Worm (Caenorhabditis elegans): ENCODE measurements around the gene T26E4.10.

The T26E4.10 gene

DNA sequence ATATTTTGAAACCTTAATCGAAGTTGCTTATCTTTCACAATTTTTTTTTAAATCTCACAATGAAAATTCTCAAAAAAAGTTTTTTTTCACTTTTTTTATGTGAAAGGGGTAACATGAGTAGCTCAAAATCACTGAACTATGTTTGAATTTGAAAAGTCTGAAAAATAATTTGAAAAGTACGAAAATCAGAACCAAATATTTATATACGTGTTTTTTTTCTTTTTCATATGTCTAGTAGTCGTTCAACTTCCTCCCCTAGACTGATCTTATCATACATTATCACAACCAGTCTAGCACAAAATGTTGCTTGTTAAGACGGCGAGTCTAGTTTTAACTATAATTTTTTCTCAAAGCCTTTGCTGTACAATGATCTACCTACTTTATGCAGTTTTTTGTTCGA lies 23.4 kb upstream of the T26E4.10 start, which contains the start of gene srbc-49:
TSS of gene srbc-49 (plus strand) at position 301 of the 400 bp plus-strand sequence.
- TF ChIP-seq elt-1 (tag; optimal IDR thresholded peaks at IDR 0.05) (no peak), elt-3 (tag; optimal IDR thresholded peaks at IDR 0.05) (no peak), nhr-129 (tag; optimal IDR thresholded peaks at IDR 0.05) (no peak), mdl-1 (tag; optimal IDR thresholded peaks at IDR 0.05) (no peak), unc-39 (tag; optimal IDR thresholded peaks at IDR 0.05) (no peak), aly-2 (tag; optimal IDR thresholded peaks at IDR 0.05) (no peak), nhr-25 (tag; optimal IDR thresholded peaks at IDR 0.05) (no peak), lin-11 (tag; optimal IDR thresholded peaks at IDR 0.05) (no peak), fos-1 (tag; optimal IDR thresholded peaks at IDR 0.05) (no peak), ztf-4 (tag; optimal IDR thresholded peaks at IDR 0.05) (no peak), gmeb-1 (tag; optimal IDR thresholded peaks at IDR 0.05) (no peak), nhr-6 (tag; optimal IDR thresholded peaks at IDR 0.05) (no peak), nhr-12 (tag; optimal IDR thresholded peaks at IDR 0.05) (no peak), peb-1 (tag; optimal IDR thresholded peaks at IDR 0.05) (no peak), sma-3 (GFP tag; optimal IDR thresholded peaks at IDR 0.05) (no peak), nhr-21 (tag; optimal IDR thresholded peaks at IDR 0.05) (no peak), ztf-11 (tag; optimal IDR thresholded peaks at IDR 0.05) (no peak), mbf-1 (tag; optimal IDR thresholded peaks at IDR 0.05) (no peak), egl-27 (tag; optimal IDR thresholded peaks at IDR 0.05) (no peak)

DNA sequence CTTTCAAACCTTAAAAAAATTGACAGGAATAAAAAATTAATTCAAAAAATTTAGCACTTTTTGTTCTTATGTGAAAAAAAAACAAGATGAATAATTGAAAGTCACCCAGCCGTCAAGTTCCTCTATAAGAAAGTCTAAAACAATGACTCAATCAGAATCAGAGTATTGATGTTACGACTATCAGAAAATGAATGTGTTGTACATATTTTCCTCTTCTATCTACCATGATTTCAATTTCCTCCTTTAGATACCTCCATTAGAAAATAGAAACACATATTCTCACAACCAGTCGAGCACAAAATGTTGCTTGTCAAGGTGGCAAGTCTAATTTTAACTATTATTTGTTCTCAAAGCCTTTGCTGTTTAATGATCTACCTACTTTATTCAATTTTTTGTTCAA lies 22.0 kb upstream of the T26E4.10 start, which contains the start of gene srbc-48:
TSS of gene srbc-48 (plus strand) at position 301 of the 400 bp plus-strand sequence.
- TF ChIP-seq elt-3 (tag; optimal IDR thresholded peaks at IDR 0.05) (no peak), C34F6.9 (tag; optimal IDR thresholded peaks at IDR 0.05) (no peak), ceh-82 (tag; optimal IDR thresholded peaks at IDR 0.05) (no peak), peb-1 (tag; optimal IDR thresholded peaks at IDR 0.05) (no peak), crh-2 (tag; optimal IDR thresholded peaks at IDR 0.05) (no peak)

DNA sequence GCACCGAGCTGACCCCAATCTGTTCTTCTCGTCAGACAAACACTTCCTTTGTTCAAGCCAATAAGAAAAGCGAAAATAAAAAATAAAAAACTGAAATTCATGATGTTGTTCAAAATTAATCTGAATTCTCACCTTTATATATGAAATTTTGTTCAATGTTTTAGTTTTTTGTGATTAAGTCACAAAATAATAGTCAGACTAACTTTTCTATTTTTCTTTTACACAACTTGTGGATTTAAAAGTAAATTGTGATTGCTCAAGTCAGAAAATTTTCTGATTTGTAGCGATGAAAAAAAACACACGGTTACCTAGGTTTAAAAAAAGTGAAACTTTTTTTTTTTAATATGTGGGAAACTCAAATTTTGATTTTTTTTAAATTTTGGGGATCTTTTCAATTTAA lies 19.7 kb upstream of the T26E4.10 start, which contains the start of gene abf-3:
TSS of gene abf-3 (minus strand) at position 101 of the 400 bp plus-strand sequence.
- no peak for TF ChIP-seq Y55F3AM.14 (GFP tag; optimal IDR thresholded peaks at IDR 0.05)
- TF ChIP-seq unc-62 (GFP tag; optimal IDR thresholded peaks at IDR 0.05) = no peak
- TF ChIP-seq nhr-25 (tag; optimal IDR thresholded peaks at IDR 0.05) = no peak
- TF ChIP-seq ZK546.5 (tag; optimal IDR thresholded peaks at IDR 0.05) = no peak
- TF ChIP-seq snpc-4 (tag; optimal IDR thresholded peaks at IDR 0.05) = no peak
- no peak for TF ChIP-seq ztf-1 (GFP tag; conservative IDR thresholded peaks at IDR 0.05)
- no peak for TF ChIP-seq zag-1 (tag; optimal IDR thresholded peaks at IDR 0.05)
- no peak for TF ChIP-seq sem-4 (tag; optimal IDR thresholded peaks at IDR 0.05)
- no peak for TF ChIP-seq ceh-82 (tag; optimal IDR thresholded peaks at IDR 0.05)
- no peak for TF ChIP-seq F13H6.1 (tag; optimal IDR thresholded peaks at IDR 0.05)
- no peak for TF ChIP-seq ama-1 (optimal IDR thresholded peaks at IDR 0.05)
- TF ChIP-seq nhr-21 (tag; optimal IDR thresholded peaks at IDR 0.05) = no peak
- TF ChIP-seq sma-3 (GFP tag; optimal IDR thresholded peaks at IDR 0.05) = no peak
- TF ChIP-seq nhr-237 (tag; optimal IDR thresholded peaks at IDR 0.05) = no peak

DNA sequence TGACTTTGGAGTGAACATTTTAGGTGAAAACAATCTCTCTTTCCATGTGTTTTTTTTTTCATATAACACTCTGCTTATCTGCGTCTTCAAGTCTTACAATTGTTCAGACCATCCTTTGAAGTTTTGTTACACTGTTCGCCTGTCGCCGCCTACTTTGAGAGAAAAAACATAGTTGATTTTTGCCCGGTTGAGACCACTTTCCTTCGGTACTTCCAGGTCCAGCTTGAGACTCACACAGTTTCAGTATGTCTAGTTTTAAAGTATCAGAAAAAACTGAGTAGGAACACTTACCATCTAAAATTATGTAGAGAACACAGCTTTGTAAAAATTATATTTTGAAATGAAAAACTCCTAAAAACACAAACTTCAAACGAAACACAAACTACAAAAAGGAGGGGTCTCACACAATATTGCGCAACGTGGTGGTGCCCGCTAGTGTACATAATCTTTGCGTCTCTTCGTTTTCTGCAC lies 18.0 kb upstream of the T26E4.10 start, which contains the start of the genes fbxa-69 and F54B8.4:
TSS of gene fbxa-69 (minus strand) at position 10 of the 471 bp plus-strand sequence.
TSS of gene F54B8.4 (plus strand) at position 421 of the 471 bp plus-strand sequence.
- TF ChIP-seq mdl-1 (tag; optimal IDR thresholded peaks at IDR 0.05) (no peak), ceh-82 (tag; optimal IDR thresholded peaks at IDR 0.05) (no peak), nhr-23 (tag; optimal IDR thresholded peaks at IDR 0.05) (no peak), unc-62 (GFP tag; optimal IDR thresholded peaks at IDR 0.05) (no peak), F13H6.1 (tag; optimal IDR thresholded peaks at IDR 0.05) (no peak), lin-13 (GFP tag; optimal IDR thresholded peaks at IDR 0.05) (no peak), gmeb-1 (tag; optimal IDR thresholded peaks at IDR 0.05) (no peak), blmp-1 (tag; optimal IDR thresholded peaks at IDR 0.05; ENCODE audit: insufficient read depth) (peak; percentile 40), mab-5 (tag; optimal IDR thresholded peaks at IDR 0.05) (no peak), sma-9 (GFP tag; optimal IDR thresholded peaks at IDR 0.05) (peak; percentile 22), sma-9 (tag; optimal IDR thresholded peaks at IDR 0.05) (no peak), mbf-1 (tag; optimal IDR thresholded peaks at IDR 0.05) (no peak), lsy-2 (tag; optimal IDR thresholded peaks at IDR 0.05) (no peak), ztf-1 (GFP tag; conservative IDR thresholded peaks at IDR 0.05) (no peak), crh-2 (tag; optimal IDR thresholded peaks at IDR 0.05) (no peak), nhr-129 (tag; optimal IDR thresholded peaks at IDR 0.05) (peak; percentile 48)

All from whole organism, L2 larva.